Worm (Caenorhabditis elegans): ENCODE measurements around the gene snfc-5.
A peak's percentile ranks its signal among the peaks of the same experiment; 100 is the strongest.

DNA sequence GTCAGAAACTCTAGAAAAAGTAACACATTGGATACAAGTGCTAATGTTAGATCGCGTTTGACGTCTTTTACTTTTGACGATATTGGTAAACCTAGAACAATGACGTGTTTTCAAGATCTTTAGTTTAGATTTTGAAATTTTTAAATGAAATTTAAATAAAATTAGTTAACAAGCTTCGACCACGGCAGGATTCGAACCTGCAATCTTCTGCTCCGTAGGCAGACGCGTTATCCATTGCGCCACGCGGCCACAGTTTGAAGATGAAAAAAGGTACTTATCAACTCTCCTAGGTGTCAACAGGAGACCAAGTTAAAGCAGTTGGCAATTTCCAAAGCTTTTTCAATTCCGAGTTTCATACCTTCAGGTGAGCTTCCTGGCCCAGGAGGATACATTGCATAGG lies 44.8 kb downstream of the snfc-5 start:
- TF ChIP-seq nhr-237 (tag; optimal IDR thresholded peaks at IDR 0.05) (no peak), egl-27 (tag; optimal IDR thresholded peaks at IDR 0.05) (no peak), lin-35 (GFP tag; optimal IDR thresholded peaks at IDR 0.05) (peak in 1 of 2 experiments; percentile 34), skn-1 (tag; optimal IDR thresholded peaks at IDR 0.05) (no peak), snu-23 (GFP tag; optimal IDR thresholded peaks at IDR 0.05) (peak; percentile 13), pax-3 (tag; optimal IDR thresholded peaks at IDR 0.05) (no peak), F16B12.6 (tag; optimal IDR thresholded peaks at IDR 0.05) (no peak), mab-9 (GFP tag; IDR thresholded peaks at IDR 0.05) (no peak), lin-15B (tag; optimal IDR thresholded peaks at IDR 0.05) (no peak), nhr-77 (tag; optimal IDR thresholded peaks at IDR 0.05) (no peak), ama-1 (optimal IDR thresholded peaks at IDR 0.05) (no peak)

All from whole organism, L1 larva.